Fruit fly (Drosophila melanogaster) whole organism, embryonic: Measurements from ENCODE around the gene CG2104.
A peak's percentile ranks its signal among the peaks of the same experiment; 100 is the strongest.

ENCODE experiments used
- Aef1 ChIP-seq: fragments of 200-800 bp; sonication (Bioruptor generic); IDR thresholded peaks from 3 replicates; pipeline ENCODE4 v1.3.6; 2022; ENCODE audit warnings: missing biosample characterization, missing genetic modification characterization
- CG10147 ChIP-seq: fragments of 200-800 bp; sonication (Bioruptor generic); optimal IDR thresholded peaks from 2 replicates; lab custom pipeline; 2019; ENCODE audit warnings: missing biosample characterization, mild to moderate bottlenecking, missing genetic modification characterization, moderate library complexity
- CG10959 ChIP-seq: fragments of 200-800 bp; sonication (Bioruptor generic); IDR thresholded peaks from 2 replicates; pipeline ENCODE4 v1.3.6; 2022; ENCODE audit warnings: missing biosample characterization, missing genetic modification characterization
- CG14667 ChIP-seq: fragments of 200-800 bp; sonication (Bioruptor generic); IDR thresholded peaks from 2 replicates; pipeline ENCODE4 v1.3.6; 2022; ENCODE audit warnings: missing biosample characterization, missing genetic modification characterization
- CG33213 ChIP-seq: fragments of 200-800 bp; sonication (Bioruptor generic); optimal IDR thresholded peaks from 3 replicates; lab custom pipeline; 2016; ENCODE audit warnings: missing biosample characterization, missing genetic modification characterization
- CG7271 ChIP-seq: fragments of 200-800 bp; sonication (Bioruptor generic); optimal IDR thresholded peaks from 2 replicates; lab custom pipeline; 2018; ENCODE audit warnings: missing biosample characterization, mild to moderate bottlenecking, missing genetic modification characterization, moderate library complexity
- CG7372 ChIP-seq: fragments of 200-800 bp; sonication (Bioruptor generic); IDR thresholded peaks from 2 replicates; pipeline ENCODE4 v1.3.6; 2022; ENCODE audit warnings: missing biosample characterization, missing genetic modification characterization
- CG7839 ChIP-seq: fragments of 200-800 bp; sonication (Bioruptor generic); optimal IDR thresholded peaks from 3 replicates; lab custom pipeline; 2018; ENCODE audit warnings: missing biosample characterization, mild to moderate bottlenecking, missing genetic modification characterization, moderate library complexity
- CHES-1-like ChIP-seq: fragments of 200-800 bp; sonication (Bioruptor generic); optimal IDR thresholded peaks from 2 replicates; lab custom pipeline; 2016; ENCODE audit warnings: missing biosample characterization, missing genetic modification characterization
- Chrac-16 ChIP-seq: fragments of 200-800 bp; sonication (Bioruptor generic); optimal IDR thresholded peaks from 3 replicates; lab custom pipeline; 2016; ENCODE audit warnings: missing biosample characterization, missing genetic modification characterization
- CkIIα-i1 ChIP-seq: fragments of 200-800 bp; sonication (Bioruptor generic); IDR thresholded peaks from 2 replicates; pipeline ENCODE4 v1.3.6; 2022; ENCODE audit warnings: missing biosample characterization, missing genetic modification characterization
- Dad ChIP-seq: fragments of 200-800 bp; sonication (Bioruptor generic); optimal IDR thresholded peaks from 3 replicates; lab custom pipeline; 2016; ENCODE audit warnings: missing biosample characterization, missing genetic modification characterization
- Elba2 ChIP-seq: fragments of 200-800 bp; sonication (Bioruptor generic); optimal IDR thresholded peaks from 3 replicates; lab custom pipeline; 2016; ENCODE audit warnings: missing biosample characterization, missing genetic modification characterization
- Fer3 ChIP-seq: fragments of 200-800 bp; sonication (Bioruptor generic); optimal IDR thresholded peaks from 2 replicates; lab custom pipeline; 2018; ENCODE audit warnings: missing biosample characterization, mild to moderate bottlenecking, missing genetic modification characterization, moderate library complexity
- H2.0 ChIP-seq: fragments of 200-800 bp; sonication (Bioruptor generic); IDR thresholded peaks from 2 replicates; pipeline ENCODE4 v1.3.6; 2022; ENCODE audit warnings: missing biosample characterization, missing genetic modification characterization
- Hand ChIP-seq: fragments of 200-800 bp; sonication (Bioruptor generic); optimal IDR thresholded peaks from 2 replicates; lab custom pipeline; 2017; ENCODE audit warnings: mild to moderate bottlenecking, missing biosample characterization, missing genetic modification reagents, missing genetic modification characterization
- Kr ChIP-seq: fragments of 200-800 bp; sonication (Bioruptor generic); optimal IDR thresholded peaks from 2 replicates; lab custom pipeline; 2017; ENCODE audit warnings: missing biosample characterization, mild to moderate bottlenecking, missing genetic modification characterization
- Lim3 ChIP-seq: fragments of 200-800 bp; sonication (Bioruptor generic); IDR thresholded peaks from 2 replicates; pipeline ENCODE4 v1.3.6; 2022; ENCODE audit warnings: missing biosample characterization, missing genetic modification characterization
- MBD-R2 ChIP-seq: fragments of 200-800 bp; sonication (Bioruptor generic); IDR thresholded peaks from 2 replicates; pipeline ENCODE4 v1.3.6; 2022; ENCODE audit warnings: missing biosample characterization, missing genetic modification characterization
- Ptx1 ChIP-seq: fragments of 200-800 bp; sonication (Bioruptor generic); IDR thresholded peaks from 2 replicates; pipeline ENCODE4 v1.3.6; 2022; ENCODE audit warnings: missing biosample characterization, missing genetic modification characterization
- Rfx ChIP-seq: fragments of 200-800 bp; sonication (Bioruptor generic); IDR thresholded peaks from 2 replicates; pipeline ENCODE4 v1.3.6; 2022; ENCODE audit warnings: missing biosample characterization, missing genetic modification characterization
- Scr ChIP-seq: fragments of 200-800 bp; sonication (Bioruptor generic); IDR thresholded peaks from 2 replicates; pipeline ENCODE4 v1.3.6; 2022; ENCODE audit warnings: missing biosample characterization, missing genetic modification characterization; ENCODE audit not compliant: partially characterized antibody
- Side ChIP-seq: fragments of 200-800 bp; sonication (Bioruptor generic); optimal IDR thresholded peaks from 2 replicates; lab custom pipeline; 2016; ENCODE audit warnings: missing biosample characterization, missing genetic modification characterization
- Sry-β ChIP-seq: fragments of 200-800 bp; sonication (Bioruptor generic); optimal IDR thresholded peaks from 2 replicates; lab custom pipeline; 2018; ENCODE audit warnings: missing biosample characterization, mild to moderate bottlenecking, missing genetic modification characterization, moderate library complexity
- al ChIP-seq: fragments of 200-800 bp; sonication (Bioruptor generic); IDR thresholded peaks from 2 replicates; pipeline ENCODE4 v1.3.6; 2022; ENCODE audit warnings: missing biosample characterization, missing genetic modification characterization
- ap ChIP-seq: fragments of 200-800 bp; sonication (Bioruptor generic); IDR thresholded peaks from 2 replicates; pipeline ENCODE4 v1.3.6; 2022; ENCODE audit warnings: missing biosample characterization, missing genetic modification characterization
- ara ChIP-seq: fragments of 200-800 bp; sonication (Bioruptor generic); IDR thresholded peaks from 2 replicates; pipeline ENCODE4 v1.3.6; 2022; ENCODE audit warnings: missing biosample characterization, missing genetic modification characterization
- btn ChIP-seq: fragments of 200-800 bp; sonication (Bioruptor generic); optimal IDR thresholded peaks from 2 replicates; lab custom pipeline; 2016; ENCODE audit warnings: missing biosample characterization, missing genetic modification characterization
- cg ChIP-seq: fragments of 200-800 bp; sonication (Bioruptor generic); optimal IDR thresholded peaks from 3 replicates; lab custom pipeline; 2019; ENCODE audit warnings: missing biosample characterization, mild to moderate bottlenecking, missing genetic modification characterization, moderate library complexity
- chinmo ChIP-seq: fragments of 200-800 bp; sonication (Bioruptor generic); IDR thresholded peaks from 4 replicates; pipeline ENCODE4 v1.3.6; 2022; ENCODE audit warnings: missing biosample characterization, missing genetic modification characterization; ENCODE audit not compliant: partially characterized antibody
- crc ChIP-seq: fragments of 200-800 bp; sonication (Bioruptor generic); optimal IDR thresholded peaks from 2 replicates; lab custom pipeline; 2016; ENCODE audit warnings: missing biosample characterization, missing genetic modification characterization
- dmrt11E ChIP-seq: fragments of 200-800 bp; sonication (Bioruptor generic); optimal IDR thresholded peaks from 3 replicates; lab custom pipeline; 2018; ENCODE audit warnings: missing biosample characterization, mild to moderate bottlenecking, missing genetic modification characterization, moderate library complexity
- dpn ChIP-seq, 2 experiments: fragments of 200-800 bp; sonication (Bioruptor generic); optimal IDR thresholded peaks; 3 replicates each; lab custom pipeline; 2016; ENCODE audit warnings: missing biosample characterization in 2 of 2, missing genetic modification characterization in 2 of 2
- ftz-f1 ChIP-seq: fragments of 200-800 bp; sonication (Bioruptor generic); optimal IDR thresholded peaks from 2 replicates; lab custom pipeline; 2016; ENCODE audit warnings: missing biosample characterization, missing genetic modification characterization
- gt ChIP-seq: fragments of 200-800 bp; sonication (Bioruptor generic); IDR thresholded peaks from 2 replicates; pipeline ENCODE4 v1.3.6; 2022; ENCODE audit warnings: missing biosample characterization, missing genetic modification characterization
- her ChIP-seq: fragments of 200-800 bp; sonication (Bioruptor generic); optimal IDR thresholded peaks from 2 replicates; lab custom pipeline; 2016; ENCODE audit warnings: missing biosample characterization, missing genetic modification characterization
- lab ChIP-seq: fragments of 200-800 bp; sonication (Bioruptor generic); optimal IDR thresholded peaks from 3 replicates; lab custom pipeline; 2017; ENCODE audit warnings: missing biosample characterization, missing genetic modification characterization, mild to moderate bottlenecking, moderate library complexity, missing genetic modification reagents
- lmd ChIP-seq: fragments of 200-800 bp; sonication (Bioruptor generic); IDR thresholded peaks from 2 replicates; pipeline ENCODE4 v1.3.6; 2022; ENCODE audit warnings: missing biosample characterization, missing genetic modification characterization
- oc ChIP-seq: fragments of 200-800 bp; sonication (Bioruptor generic); optimal IDR thresholded peaks from 2 replicates; lab custom pipeline; 2018; ENCODE audit warnings: missing biosample characterization, mild to moderate bottlenecking, missing genetic modification characterization, moderate library complexity
- peb ChIP-seq: fragments of 200-800 bp; sonication (Bioruptor generic); IDR thresholded peaks from 2 replicates; pipeline ENCODE4 v1.3.6; 2022; ENCODE audit warnings: missing biosample characterization, missing genetic modification characterization
- pita ChIP-seq: fragments of 200-800 bp; sonication (Bioruptor generic); optimal IDR thresholded peaks from 2 replicates; lab custom pipeline; 2017; ENCODE audit warnings: missing biosample characterization, mild to moderate bottlenecking, missing genetic modification characterization
- pzg ChIP-seq: fragments of 200-800 bp; sonication (Bioruptor generic); optimal IDR thresholded peaks from 3 replicates; lab custom pipeline; 2018; ENCODE audit warnings: missing biosample characterization, mild to moderate bottlenecking, missing genetic modification characterization, moderate library complexity
- rib ChIP-seq: fragments of 200-800 bp; sonication (Bioruptor generic); IDR thresholded peaks from 2 replicates; pipeline ENCODE4 v1.3.6; 2022; ENCODE audit warnings: missing biosample characterization, missing genetic modification characterization
- sens ChIP-seq: fragments of 200-800 bp; sonication (Bioruptor generic); peaks from one replicate; lab custom pipeline; 2016; ENCODE audit warnings: missing biosample characterization, missing genetic modification characterization
- sr ChIP-seq: fragments of 200-800 bp; sonication (Bioruptor generic); IDR thresholded peaks from 3 replicates; pipeline ENCODE4 v1.3.6; 2022; ENCODE audit warnings: missing biosample characterization, missing genetic modification characterization
- wek ChIP-seq: fragments of 200-800 bp; sonication (Bioruptor generic); optimal IDR thresholded peaks from 3 replicates; lab custom pipeline; 2018; ENCODE audit warnings: missing biosample characterization, mild to moderate bottlenecking, missing genetic modification characterization, moderate library complexity
- zf30C ChIP-seq: fragments of 200-800 bp; sonication (Bioruptor generic); optimal IDR thresholded peaks from 3 replicates; lab custom pipeline; 2018; ENCODE audit warnings: missing biosample characterization, mild to moderate bottlenecking, missing genetic modification characterization

Gene CG2104

dm6 chr3R:5654692-5655181 is 38.3 kb downstream of the CG2104 start, which contains the start of the genes elm and MED27 (continued):
- TF ChIP-seq dpn (GFP tag; optimal IDR thresholded peaks at IDR 0.05; lab: Kevin White, UChicago) (peak; percentile 95 to 96), btn (peak; percentile 71), H2.0 (peak; percentile 93), lmd (peak; percentile 95), ap (GFP tag; lab: Robert Waterston, UW) (peak; percentile 83), sens (peak; percentile 99), CkIIα-i1 (GFP tag; lab: Robert Waterston, UW) (no peak; the same call in 1 of the 2 replicates), zf30C (no peak), chinmo (GFP tag; lab: Robert Waterston, UW) (peak; percentile 89; the same call in 2 of the 4 replicates), CG14667 (GFP tag; lab: Robert Waterston, UW) (peak; percentile 92), Lim3 (GFP tag; lab: Robert Waterston, UW) (peak; percentile 81), CG10147 (GFP tag; lab: Kevin White, UChicago) (peak; percentile 93), CG7372 (GFP tag; lab: Robert Waterston, UW) (peak; percentile 95), CHES-1-like (GFP tag; lab: Kevin White, UChicago) (peak; percentile 94), rib (GFP tag; lab: Robert Waterston, UW) (peak; percentile 91), MBD-R2 (GFP tag; lab: Robert Waterston, UW) (peak; percentile 95), crc (GFP tag; lab: Kevin White, UChicago) (peak; percentile 65), Hand (GFP tag; lab: Kevin White, UChicago) (peak; percentile 8), Sry-β (peak; percentile 52), ftz-f1 (GFP tag; lab: Kevin White, UChicago) (peak; percentile 85), pzg (GFP tag; lab: Kevin White, UChicago) (peak; percentile 87), Side (GFP tag; lab: Kevin White, UChicago) (peak; percentile 89), oc (tag; lab: Kevin White, UChicago) (peak; percentile 67), Fer3 (peak; percentile 89), peb (GFP tag; lab: Robert Waterston, UW) (peak; percentile 85), CG7271 (tag; lab: Kevin White, UChicago) (peak; percentile 83), ara (GFP tag; lab: Robert Waterston, UW) (peak; percentile 90), Dad (GFP tag; lab: Kevin White, UChicago) (peak; percentile 91), gt (GFP tag; lab: Robert Waterston, UW) (peak; percentile 85), al (GFP tag; lab: Robert Waterston, UW) (peak; percentile 94), Kr (GFP tag; lab: Kevin White, UChicago) (no peak), CG33213 (peak; percentile 94), dmrt11E (peak; percentile 93), pita (no peak), Rfx (GFP tag; lab: Robert Waterston, UW) (peak; percentile 96), Chrac-16 (GFP tag; lab: Kevin White, UChicago) (peak; percentile 97), Aef1 (GFP tag; lab: Robert Waterston, UW) (peak; percentile 95), Scr (GFP tag; lab: Robert Waterston, UW) (peak; percentile 98), Elba2 (peak; percentile 79), lab (GFP tag; lab: Kevin White, UChicago) (peak; percentile 89), Ptx1 (GFP tag; lab: Robert Waterston, UW) (peak; percentile 97), sr (no peak), cg (peak; percentile 24), CG10959 (peak; percentile 86), her (GFP tag; lab: Kevin White, UChicago) (peak; percentile 73), CG7839 (tag; lab: Kevin White, UChicago) (peak; percentile 90), wek (peak; percentile 0)
